Worm (Caenorhabditis elegans): ENCODE results near the gene ZC404.16.

ce11 chrV:6767576-6767975, 6.1 kb downstream of the ZC404.16 start:
- TF ChIP-seq unc-62 (GFP tag; optimal IDR thresholded peaks at IDR 0.05 in 1 of 2) (no peak), unc-62 (tag; optimal IDR thresholded peaks at IDR 0.05) (no peak), F26F4.8 (GFP tag; conservative IDR thresholded peaks at IDR 0.05) (no peak), jun-1 (tag; optimal IDR thresholded peaks at IDR 0.05) (no peak)

All from whole organism, L4 larva.